Worm (Caenorhabditis elegans) whole organism, mixed stage, embryonic: ENCODE data around the gene ZK470.1.

Experiments
- drap-1 ChIP-seq: fragments of 200-800 bp; sonication (Bioruptor generic); optimal IDR thresholded peaks from 3 replicates; lab custom pipeline; 2018; ENCODE audit warnings: mild to moderate bottlenecking, missing genetic modification characterization, missing compliant biosample characterization
- elt-3 ChIP-seq: fragments of 150-350 bp; optimal IDR thresholded peaks from 2 replicates; lab custom pipeline; 2014; ENCODE audit warnings: missing biosample characterization, missing genetic modification characterization
- ham-2 ChIP-seq: fragments of 200-800 bp; sonication (Bioruptor generic); optimal IDR thresholded peaks from 2 replicates; lab custom pipeline; 2018; ENCODE audit warnings: mild to moderate bottlenecking, missing genetic modification characterization, missing compliant biosample characterization
- hlh-1 ChIP-seq: fragments of 150-350 bp; optimal IDR thresholded peaks from 2 replicates; lab custom pipeline; 2014; ENCODE audit warnings: missing biosample characterization, missing genetic modification reagents, missing genetic modification characterization
- lsy-2 ChIP-seq: fragments of 150-350 bp; optimal IDR thresholded peaks from 2 replicates; lab custom pipeline; 2014; ENCODE audit warnings: missing biosample characterization, missing genetic modification characterization
- mep-1 ChIP-seq: fragments of 150-350 bp; optimal IDR thresholded peaks from 2 replicates; lab custom pipeline; 2017; ENCODE audit warnings: missing biosample characterization, missing genetic modification reagents, missing genetic modification characterization, inconsistent platforms
- mls-2 ChIP-seq: sonication (generic microtip); optimal IDR thresholded peaks from 2 replicates; lab custom pipeline; 2016; ENCODE audit warnings: mild to moderate bottlenecking, missing genetic modification characterization, moderate library complexity, missing compliant biosample characterization
- nhr-2 ChIP-seq: fragments of 150-350 bp; optimal IDR thresholded peaks from 2 replicates; lab custom pipeline; 2014; ENCODE audit warnings: missing biosample characterization, missing genetic modification characterization
- nhr-237 ChIP-seq: fragments of 150-350 bp; optimal IDR thresholded peaks from 2 replicates; lab custom pipeline; 2014; ENCODE audit warnings: missing biosample characterization, missing genetic modification characterization
- nhr-76 ChIP-seq: sonication (generic microtip); optimal IDR thresholded peaks from 2 replicates; lab custom pipeline; 2017; ENCODE audit warnings: missing biosample characterization, missing genetic modification characterization
- snpc-4 ChIP-seq: fragments of 150-350 bp; optimal IDR thresholded peaks from 2 replicates; lab custom pipeline; 2014; ENCODE audit warnings: missing biosample characterization, missing genetic modification characterization
- sptf-1 ChIP-seq: sonication (generic microtip); optimal IDR thresholded peaks from 2 replicates; lab custom pipeline; 2017; ENCODE audit warnings: mild to moderate bottlenecking, missing genetic modification characterization, moderate library complexity, missing compliant biosample characterization
- unc-62 ChIP-seq: fragments of 150-350 bp; optimal IDR thresholded peaks from 2 replicates; lab custom pipeline; 2014; ENCODE audit warnings: missing biosample characterization, missing genetic modification reagents, missing genetic modification characterization
- ztf-11 ChIP-seq: fragments of 150-350 bp; optimal IDR thresholded peaks from 2 replicates; lab custom pipeline; 2014; ENCODE audit warnings: missing biosample characterization, missing genetic modification characterization

- peak; percentile 99 for TF ChIP-seq ztf-11
- peak; percentile 94 for TF ChIP-seq hlh-1
- peak; percentile 90 for TF ChIP-seq unc-62 (GFP tag; lab: Kevin White, UChicago)
- TF ChIP-seq nhr-2 (tag; lab: Kevin White, UChicago) = peak; percentile 70
- peak; percentile 91 for TF ChIP-seq lsy-2 (tag; lab: Kevin White, UChicago)
- peak; percentile 91 for TF ChIP-seq mls-2
- no peak for TF ChIP-seq snpc-4 (tag; lab: Kevin White, UChicago)
- TF ChIP-seq nhr-237 = peak; percentile 99
- peak; percentile 94 for TF ChIP-seq elt-3
- TF ChIP-seq drap-1 (GFP tag; lab: Kevin White, UChicago) = peak; percentile 95
- TF ChIP-seq sptf-1 (tag; lab: Kevin White, UChicago) = peak; percentile 92
- TF ChIP-seq nhr-76 (tag; lab: Kevin White, UChicago) = no peak
- peak; percentile 98 for TF ChIP-seq mep-1 (tag; lab: Kevin White, UChicago)
- peak; percentile 52 for TF ChIP-seq ham-2 (GFP tag; lab: Kevin White, UChicago)
These were observed 45.6 kb downstream of the ZK470.1 start for ce11 chrX:4209131-4209530.
